Worm (Caenorhabditis elegans) whole organism, L4 larva: ENCODE data around the gene T19C3.4.
"Not testable (repeated sequence)": the region's sequence is repeated elsewhere in the genome, so short reads cannot be mapped to it uniquely, and the experiment has no call there.

Experiments
- F49E8.2 ChIP-seq: sonication (generic microtip); optimal IDR thresholded peaks from 2 replicates; lab custom pipeline; 2016; ENCODE audit warnings: missing compliant biosample characterization, mild to moderate bottlenecking, missing genetic modification characterization, borderline replicate concordance
- ZK546.5 ChIP-seq, 2 experiments: sonication (generic microtip); optimal IDR thresholded peaks; 2 replicates each; lab custom pipeline; 2017; ENCODE audit warnings: missing biosample characterization in 2 of 2, missing genetic modification characterization in 2 of 2
- ama-1 ChIP-seq: fragments of 150-350 bp; optimal IDR thresholded peaks from 2 replicates; lab custom pipeline; 2014; ENCODE audit warnings: inconsistent platforms, mixed read lengths
- nhr-102 ChIP-seq: sonication (generic microtip); optimal IDR thresholded peaks from 2 replicates; lab custom pipeline; 2016; ENCODE audit warnings: mild to moderate bottlenecking, missing genetic modification characterization, moderate library complexity, missing compliant biosample characterization
- nhr-237 ChIP-seq: sonication (generic microtip); optimal IDR thresholded peaks from 2 replicates; lab custom pipeline; 2017; ENCODE audit warnings: missing biosample characterization, missing genetic modification characterization
- nhr-28 ChIP-seq: fragments of 150-350 bp; optimal IDR thresholded peaks from 2 replicates; lab custom pipeline; 2014; ENCODE audit warnings: missing biosample characterization, missing genetic modification characterization
- pqm-1 ChIP-seq: sonication (generic microtip); optimal IDR thresholded peaks from 2 replicates; lab custom pipeline; 2017; ENCODE audit warnings: missing biosample characterization, missing genetic modification characterization
- ztf-11 ChIP-seq: fragments of 150-350 bp; optimal IDR thresholded peaks from 2 replicates; lab custom pipeline; 2014; ENCODE audit warnings: missing biosample characterization, missing genetic modification characterization

- not testable (repeated sequence) for TF ChIP-seq ama-1 (lab: Kevin White, UChicago); nhr-28 (tag; lab: Kevin White, UChicago); ztf-11 (tag; lab: Kevin White, UChicago); nhr-102; nhr-237; F49E8.2 (tag; lab: Kevin White, UChicago); ZK546.5 (tag; optimal IDR thresholded peaks at IDR 0.05; lab: Kevin White, UChicago); pqm-1
Observed at ce11 chrIII:628942-629341, 8.9 kb upstream of the T19C3.4 start.
